Fruit fly (Drosophila melanogaster) whole organism, embryonic: ENCODE measurements around the gene GIIIspla2.

Experiments
- Atf6 ChIP-seq: fragments of 200-800 bp; sonication (Bioruptor generic); IDR thresholded peaks from 2 replicates; pipeline ENCODE4 v1.3.6; 2022; ENCODE audit warnings: missing biosample characterization, missing genetic modification characterization
- B-H2 ChIP-seq: fragments of 200-800 bp; sonication (Bioruptor generic); optimal IDR thresholded peaks from 2 replicates; lab custom pipeline; 2018; ENCODE audit warnings: missing biosample characterization, mild to moderate bottlenecking, missing genetic modification characterization
- CG11093 ChIP-seq: fragments of 200-800 bp; sonication (Bioruptor generic); IDR thresholded peaks from 3 replicates; pipeline ENCODE4 v1.3.6; 2022; ENCODE audit warnings: missing biosample characterization, missing genetic modification characterization
- CG1233 ChIP-seq: fragments of 200-800 bp; sonication (Bioruptor generic); optimal IDR thresholded peaks from 4 replicates; lab custom pipeline; 2018; ENCODE audit warnings: missing biosample characterization, mild to moderate bottlenecking, missing genetic modification characterization
- CG12769 ChIP-seq: fragments of 200-800 bp; sonication (Bioruptor generic); optimal IDR thresholded peaks from 2 replicates; lab custom pipeline; 2019; ENCODE audit warnings: missing biosample characterization, mild to moderate bottlenecking, missing genetic modification characterization, moderate library complexity
- CG13287 ChIP-seq: fragments of 200-800 bp; sonication (Bioruptor generic); IDR thresholded peaks from 2 replicates; pipeline ENCODE4 v1.3.6; 2022; ENCODE audit warnings: missing biosample characterization, missing genetic modification characterization; ENCODE audit not compliant: partially characterized antibody
- CG14014 ChIP-seq: fragments of 200-800 bp; sonication (Bioruptor generic); IDR thresholded peaks from 2 replicates; pipeline ENCODE4 v1.3.6; 2022; ENCODE audit warnings: missing biosample characterization, missing genetic modification characterization
- CG14965 ChIP-seq: fragments of 200-800 bp; sonication (Bioruptor generic); optimal IDR thresholded peaks from 2 replicates; lab custom pipeline; 2016; ENCODE audit warnings: missing biosample characterization, missing genetic modification characterization, borderline replicate concordance
- CG15073 ChIP-seq: fragments of 200-800 bp; sonication (Bioruptor generic); optimal IDR thresholded peaks from 2 replicates; lab custom pipeline; 2016; ENCODE audit warnings: missing biosample characterization, missing genetic modification characterization
- CG1602 ChIP-seq: fragments of 200-800 bp; sonication (Bioruptor generic); optimal IDR thresholded peaks from 3 replicates; lab custom pipeline; 2016; ENCODE audit warnings: missing biosample characterization, missing genetic modification characterization
- CG2129 ChIP-seq: fragments of 200-800 bp; sonication (Bioruptor generic); IDR thresholded peaks from 2 replicates; pipeline ENCODE4 v1.3.6; 2022; ENCODE audit warnings: missing biosample characterization, missing genetic modification characterization; ENCODE audit not compliant: partially characterized antibody
- CG2199 ChIP-seq: fragments of 200-800 bp; sonication (Bioruptor generic); IDR thresholded peaks from 3 replicates; pipeline ENCODE4 v1.3.6; 2022; ENCODE audit warnings: missing biosample characterization, missing genetic modification characterization
- CG3065 ChIP-seq: fragments of 200-800 bp; sonication (Bioruptor generic); optimal IDR thresholded peaks from 2 replicates; lab custom pipeline; 2016; ENCODE audit warnings: missing biosample characterization, missing genetic modification characterization
- CG32772 ChIP-seq: fragments of 200-800 bp; sonication (Bioruptor generic); IDR thresholded peaks from 2 replicates; pipeline ENCODE4 v1.3.6; 2022; ENCODE audit warnings: missing biosample characterization, missing genetic modification characterization
- CG3407 ChIP-seq: fragments of 200-800 bp; sonication (Bioruptor generic); optimal IDR thresholded peaks from 2 replicates; lab custom pipeline; 2018; ENCODE audit warnings: missing biosample characterization, mild to moderate bottlenecking, missing genetic modification characterization
- CG34422 ChIP-seq: fragments of 200-800 bp; sonication (Bioruptor generic); IDR thresholded peaks from 3 replicates; pipeline ENCODE4 v1.3.6; 2022; ENCODE audit warnings: missing biosample characterization, missing genetic modification characterization
- CG5180 ChIP-seq: fragments of 200-800 bp; sonication (Bioruptor generic); optimal IDR thresholded peaks from 3 replicates; lab custom pipeline; 2017; ENCODE audit warnings: missing biosample characterization, missing genetic modification characterization, mild to moderate bottlenecking, moderate library complexity, missing genetic modification reagents
- CG6765 ChIP-seq: fragments of 200-800 bp; sonication (Bioruptor generic); optimal IDR thresholded peaks from 3 replicates; lab custom pipeline; 2017; ENCODE audit warnings: missing biosample characterization, mild to moderate bottlenecking, missing genetic modification characterization
- CG7987 ChIP-seq: fragments of 200-800 bp; sonication (Bioruptor generic); optimal IDR thresholded peaks from 2 replicates; lab custom pipeline; 2018; ENCODE audit warnings: missing biosample characterization, mild to moderate bottlenecking, missing genetic modification characterization, moderate library complexity
- CG8944 ChIP-seq: fragments of 200-800 bp; sonication (Bioruptor generic); optimal IDR thresholded peaks from 3 replicates; lab custom pipeline; 2016; ENCODE audit warnings: missing biosample characterization, missing genetic modification characterization
- CTCF ChIP-seq: fragments of 200-800 bp; sonication (Bioruptor generic); optimal IDR thresholded peaks from 2 replicates; lab custom pipeline; 2017; ENCODE audit warnings: missing biosample characterization, mild to moderate bottlenecking, missing genetic modification characterization, moderate library complexity
- D19A ChIP-seq: fragments of 200-800 bp; optimal IDR thresholded peaks from 3 replicates; lab custom pipeline; 2019; ENCODE audit warnings: missing biosample characterization, mild to moderate bottlenecking, missing genetic modification characterization, moderate library complexity
- Dbx ChIP-seq: fragments of 200-800 bp; sonication (Bioruptor generic); IDR thresholded peaks from 3 replicates; pipeline ENCODE4 v1.3.6; 2022; ENCODE audit warnings: missing biosample characterization, missing genetic modification characterization
- Dfd ChIP-seq, 2 experiments: fragments of >200 bp; optimal IDR thresholded peaks; 2 replicates each; lab custom pipeline; 2017; ENCODE audit warnings: missing biosample characterization in 2 of 2, missing genetic modification characterization in 2 of 2
- Ets97D ChIP-seq: fragments of 200-800 bp; sonication (Bioruptor generic); optimal IDR thresholded peaks from 3 replicates; lab custom pipeline; 2016; ENCODE audit warnings: missing biosample characterization, missing genetic modification characterization
- HLH4C ChIP-seq: fragments of 200-800 bp; sonication (Bioruptor generic); IDR thresholded peaks from 3 replicates; pipeline ENCODE4 v1.3.6; 2022; ENCODE audit warnings: missing biosample characterization, missing genetic modification characterization; ENCODE audit not compliant: partially characterized antibody
- Hr39 ChIP-seq: fragments of >200 bp; optimal IDR thresholded peaks from 2 replicates; lab custom pipeline; 2017
- Lim3 ChIP-seq: fragments of 200-800 bp; sonication (Bioruptor generic); IDR thresholded peaks from 2 replicates; pipeline ENCODE4 v1.3.6; 2022; ENCODE audit warnings: missing biosample characterization, missing genetic modification characterization
- Lpt ChIP-seq: fragments of >200 bp; optimal IDR thresholded peaks from 2 replicates; lab custom pipeline; 2018; ENCODE audit warnings: missing biosample characterization, missing genetic modification characterization
- MESR4 ChIP-seq: fragments of 200-800 bp; sonication (Bioruptor generic); optimal IDR thresholded peaks from 2 replicates; lab custom pipeline; 2018; ENCODE audit warnings: missing biosample characterization, mild to moderate bottlenecking, missing genetic modification characterization, moderate library complexity
- Rx ChIP-seq: fragments of 200-800 bp; sonication (Bioruptor generic); IDR thresholded peaks from 2 replicates; pipeline ENCODE4 v1.3.6; 2022; ENCODE audit warnings: missing biosample characterization, missing genetic modification characterization
- Scr ChIP-seq: fragments of 200-800 bp; sonication (Bioruptor generic); IDR thresholded peaks from 2 replicates; pipeline ENCODE4 v1.3.6; 2022; ENCODE audit warnings: missing biosample characterization, missing genetic modification characterization; ENCODE audit not compliant: partially characterized antibody
- Sox100B ChIP-seq: fragments of 200-800 bp; sonication (Bioruptor generic); optimal IDR thresholded peaks from 3 replicates; lab custom pipeline; 2018; ENCODE audit warnings: missing biosample characterization, mild to moderate bottlenecking, missing genetic modification characterization
- Sry-β ChIP-seq: fragments of 200-800 bp; sonication (Bioruptor generic); optimal IDR thresholded peaks from 2 replicates; lab custom pipeline; 2018; ENCODE audit warnings: missing biosample characterization, mild to moderate bottlenecking, missing genetic modification characterization, moderate library complexity
- chinmo ChIP-seq: fragments of 200-800 bp; sonication (Bioruptor generic); IDR thresholded peaks from 4 replicates; pipeline ENCODE4 v1.3.6; 2022; ENCODE audit warnings: missing biosample characterization, missing genetic modification characterization; ENCODE audit not compliant: partially characterized antibody
- crc ChIP-seq: fragments of 200-800 bp; sonication (Bioruptor generic); optimal IDR thresholded peaks from 2 replicates; lab custom pipeline; 2016; ENCODE audit warnings: missing biosample characterization, missing genetic modification characterization
- emc ChIP-seq: fragments of 200-800 bp; sonication (Bioruptor generic); optimal IDR thresholded peaks from 2 replicates; lab custom pipeline; 2016; ENCODE audit warnings: missing biosample characterization, missing genetic modification characterization
- gro ChIP-seq: fragments of 200-800 bp; sonication (Bioruptor generic); optimal IDR thresholded peaks from 2 replicates; lab custom pipeline; 2016; ENCODE audit warnings: missing biosample characterization, missing genetic modification characterization
- gsb ChIP-seq: fragments of 200-800 bp; sonication (Bioruptor generic); IDR thresholded peaks from 2 replicates; pipeline ENCODE4 v1.3.6; 2022; ENCODE audit warnings: missing biosample characterization, missing genetic modification characterization
- jigr1 ChIP-seq: fragments of 200-800 bp; sonication (Bioruptor generic); IDR thresholded peaks from 3 replicates; pipeline ENCODE4 v1.3.6; 2022; ENCODE audit warnings: missing biosample characterization, missing genetic modification characterization
- jing ChIP-seq: fragments of 200-800 bp; sonication (Bioruptor generic); optimal IDR thresholded peaks from 2 replicates; lab custom pipeline; 2018; ENCODE audit warnings: missing biosample characterization, mild to moderate bottlenecking, missing genetic modification characterization
- lilli ChIP-seq: fragments of 200-800 bp; sonication (Bioruptor generic); optimal IDR thresholded peaks from 3 replicates; lab custom pipeline; 2016; ENCODE audit warnings: missing biosample characterization, missing genetic modification characterization
- pb ChIP-seq: fragments of 200-800 bp; sonication (Bioruptor generic); optimal IDR thresholded peaks from 3 replicates; lab custom pipeline; 2016; ENCODE audit warnings: missing biosample characterization, missing genetic modification characterization
- pfk ChIP-seq: fragments of 200-800 bp; sonication (Bioruptor generic); optimal IDR thresholded peaks from 2 replicates; lab custom pipeline; 2018; ENCODE audit warnings: missing biosample characterization, mild to moderate bottlenecking, missing genetic modification characterization, moderate library complexity
- psq ChIP-seq: fragments of 200-800 bp; sonication (Bioruptor generic); optimal IDR thresholded peaks from 2 replicates; lab custom pipeline; 2017; ENCODE audit warnings: missing biosample characterization, missing genetic modification characterization
- sd ChIP-seq: fragments of 200-800 bp; sonication (Bioruptor generic); optimal IDR thresholded peaks from 3 replicates; lab custom pipeline; 2018; ENCODE audit warnings: missing biosample characterization, mild to moderate bottlenecking, missing genetic modification characterization, moderate library complexity
- sob ChIP-seq: fragments of 200-800 bp; sonication (Bioruptor generic); IDR thresholded peaks from 2 replicates; pipeline ENCODE4 v1.3.6; 2022; ENCODE audit warnings: missing biosample characterization, missing genetic modification characterization
- sqz ChIP-seq: fragments of 200-800 bp; sonication (Bioruptor generic); optimal IDR thresholded peaks from 3 replicates; lab custom pipeline; 2018; ENCODE audit warnings: missing biosample characterization, mild to moderate bottlenecking, missing genetic modification characterization
- sug ChIP-seq: fragments of 200-800 bp; optimal IDR thresholded peaks from 2 replicates; lab custom pipeline; 2019; ENCODE audit warnings: missing biosample characterization, mild to moderate bottlenecking, missing genetic modification characterization, moderate library complexity
- tin ChIP-seq: fragments of 200-800 bp; sonication (Bioruptor generic); optimal IDR thresholded peaks from 3 replicates; lab custom pipeline; 2016; ENCODE audit warnings: missing biosample characterization, missing genetic modification characterization
- vfl ChIP-seq: fragments of 200-800 bp; sonication (Bioruptor generic); optimal IDR thresholded peaks from 2 replicates; lab custom pipeline; 2016; ENCODE audit warnings: missing biosample characterization, missing genetic modification characterization
- vnd ChIP-seq: fragments of 200-800 bp; sonication (Bioruptor generic); IDR thresholded peaks from 3 replicates; pipeline ENCODE4 v1.3.6; 2022; ENCODE audit warnings: missing biosample characterization, missing genetic modification characterization; ENCODE audit not compliant: partially characterized antibody

The GIIIspla2 gene

DNA sequence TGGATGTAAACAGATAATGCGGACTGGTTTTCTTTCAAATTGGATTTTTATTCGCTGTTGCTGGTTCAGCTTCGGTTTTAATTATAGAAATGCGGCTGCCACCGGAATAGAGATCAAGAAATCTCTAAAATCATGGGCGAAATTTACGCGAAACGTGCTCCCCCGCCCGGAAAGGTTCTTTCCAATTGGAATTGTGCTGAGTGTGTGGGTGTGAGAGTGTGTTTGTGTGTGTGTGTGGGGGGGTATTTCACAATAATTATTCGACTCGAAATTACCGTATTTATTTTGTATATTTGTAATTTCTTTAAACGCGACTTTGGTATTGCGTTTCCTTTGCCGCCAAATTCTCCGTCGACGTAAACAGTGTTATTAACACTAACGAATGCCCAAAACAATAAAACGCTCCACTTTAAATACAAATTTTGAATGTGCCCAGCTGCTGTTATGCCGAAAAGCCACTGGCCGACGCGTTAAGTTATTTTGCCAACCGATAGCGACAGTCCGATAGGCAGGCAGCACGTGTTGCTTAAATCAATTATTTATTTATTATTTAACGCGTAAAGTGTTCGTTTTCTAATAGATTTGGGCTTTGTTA lies 41.6 kb upstream of the GIIIspla2 start, which contains the start of gene Gclc (continued):
- TF ChIP-seq sqz (GFP tag; lab: Kevin White, UChicago) (no peak), HLH4C (peak; percentile 34; the same call in 1 of the 3 replicates), CG14014 (GFP tag; lab: Robert Waterston, UW) (no peak), Hr39 (lab: Kevin White, UChicago) (no peak), chinmo (GFP tag; lab: Robert Waterston, UW) (0 out of 4 replicates have a peak, but pooled peaks have one; percentile 22), sob (no peak; the same call in 1 of the 2 replicates), Atf6 (GFP tag; lab: Robert Waterston, UW) (0 out of 2 replicates have a peak, but pooled peaks have one; percentile 8), psq (GFP tag; lab: Kevin White, UChicago) (no peak), sug (tag; lab: Kevin White, UChicago) (no peak), Sry-β (no peak), CG3407 (no peak), Ets97D (GFP tag; lab: Kevin White, UChicago) (peak; percentile 36), sd (tag; lab: Kevin White, UChicago) (peak; percentile 7), gsb (GFP tag; lab: Robert Waterston, UW) (no peak), CG34422 (GFP tag; lab: Robert Waterston, UW) (0 out of 3 replicates have a peak, but pooled peaks have one; percentile 34), CG12769 (peak; percentile 36), Sox100B (GFP tag; lab: Kevin White, UChicago) (no peak), gro (GFP tag; lab: Kevin White, UChicago) (no peak), jing (no peak), CG6765 (GFP tag; lab: Kevin White, UChicago) (no peak), jigr1 (GFP tag; lab: Robert Waterston, UW) (no peak), crc (no peak), tin (GFP tag; lab: Kevin White, UChicago) (no peak), Lpt (GFP tag; lab: Kevin White, UChicago) (no peak), Scr (GFP tag; lab: Robert Waterston, UW) (peak; percentile 39), CG1602 (GFP tag; lab: Kevin White, UChicago) (no peak), CG5180 (no peak), CG1233 (GFP tag; lab: Kevin White, UChicago) (no peak), CTCF (no peak), CG14965 (no peak), Dbx (no peak), D19A (tag; lab: Kevin White, UChicago) (no peak), lilli (GFP tag; lab: Kevin White, UChicago) (no peak), vnd (GFP tag; lab: Robert Waterston, UW) (no peak), Dfd (GFP tag; optimal IDR thresholded peaks at IDR 0.05; lab: Kevin White, UChicago) (no peak), Rx (GFP tag; lab: Robert Waterston, UW) (no peak), Lim3 (GFP tag; lab: Robert Waterston, UW) (no peak), CG2199 (GFP tag; lab: Robert Waterston, UW) (no peak), CG7987 (GFP tag; lab: Kevin White, UChicago) (no peak), MESR4 (GFP tag; lab: Kevin White, UChicago) (peak; percentile 30), vfl (GFP tag; lab: Kevin White, UChicago) (no peak), CG13287 (GFP tag; lab: Robert Waterston, UW) (peak; percentile 62), CG32772 (no peak), pb (GFP tag; lab: Kevin White, UChicago) (no peak), emc (no peak), CG8944 (GFP tag; lab: Kevin White, UChicago) (no peak), CG11093 (GFP tag; lab: Robert Waterston, UW) (no peak), CG3065 (no peak), B-H2 (GFP tag; lab: Kevin White, UChicago) (no peak), CG2129 (GFP tag; lab: Robert Waterston, UW) (no peak), pfk (GFP tag; lab: Kevin White, UChicago) (no peak), CG15073 (GFP tag; lab: Kevin White, UChicago) (no peak)
